Fruit fly (Drosophila melanogaster): ENCODE results near the gene Lsp1beta.

Gene Lsp1beta

DNA sequence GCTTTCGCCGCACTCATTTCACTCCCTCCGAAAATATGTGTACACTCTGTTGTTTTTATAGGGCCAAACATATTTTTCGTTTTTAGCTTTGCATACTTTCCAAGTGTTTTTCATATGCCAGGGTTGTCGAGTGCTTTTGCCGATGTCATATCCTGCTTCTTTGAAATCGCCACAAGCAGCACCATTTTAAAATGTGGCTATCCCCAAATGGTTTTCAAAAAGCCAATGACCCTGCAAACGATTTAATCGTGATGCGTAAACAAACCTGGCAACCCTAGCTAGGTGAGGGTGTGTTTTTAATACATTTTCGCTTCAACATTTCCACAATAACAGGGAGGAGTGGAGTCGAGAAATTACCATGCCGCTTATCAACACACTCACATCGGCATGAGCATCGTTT lies 5.8 kb upstream of the Lsp1beta start (continued):
- TF ChIP-seq Kr (GFP tag; optimal IDR thresholded peaks at IDR 0.05) (no peak), cato (GFP tag; optimal IDR thresholded peaks at IDR 0.05; ENCODE audit: borderline replicate concordance) (no peak), CG11247 (GFP tag; IDR thresholded peaks at IDR 0.05) (no peak), Dek (tag; optimal IDR thresholded peaks at IDR 0.05) (peak; percentile 36), CG2712 (tag; optimal IDR thresholded peaks at IDR 0.05) (peak; percentile 21), tna (GFP tag; IDR thresholded peaks at IDR 0.05; ENCODE audit: partially characterized antibody) (no peak), Dll (GFP tag; IDR thresholded peaks at IDR 0.05; ENCODE audit: partially characterized antibody) (no peak), Antp (GFP tag; optimal IDR thresholded peaks at IDR 0.05) (peak; percentile 26), CG8944 (GFP tag; optimal IDR thresholded peaks at IDR 0.05) (no peak), CG1647 (GFP tag; optimal IDR thresholded peaks at IDR 0.05) (no peak), PHDP (tag; optimal IDR thresholded peaks at IDR 0.05) (peak; percentile 30), Asciz (GFP tag; optimal IDR thresholded peaks at IDR 0.05) (no peak), CG17328 (GFP tag; IDR thresholded peaks at IDR 0.05) (0 out of 2 replicates have a peak, but pooled peaks have one; percentile 14), Myb (GFP tag; optimal IDR thresholded peaks at IDR 0.05) (peak; percentile 9), sens (GFP tag) (peak; percentile 72), CG31441 (GFP tag; IDR thresholded peaks at IDR 0.05) (0 out of 2 replicates have a peak, but pooled peaks have one; percentile 24), Opbp (GFP tag; IDR thresholded peaks at IDR 0.05; ENCODE audit: partially characterized antibody) (no peak), HmgZ (tag; optimal IDR thresholded peaks at IDR 0.05) (no peak), CG12769 (tag; optimal IDR thresholded peaks at IDR 0.05) (peak; percentile 59), pum (GFP tag; optimal IDR thresholded peaks at IDR 0.05) (peak; percentile 15), toy (GFP tag; IDR thresholded peaks at IDR 0.05) (no peak), cad (GFP tag; optimal IDR thresholded peaks at IDR 0.05) (no peak), CG11695 (GFP tag; IDR thresholded peaks at IDR 0.05) (no peak), CG11696 (GFP tag; IDR thresholded peaks at IDR 0.05) (peak; percentile 34; the same call in 1 of the 2 replicates), bigmax (GFP tag; optimal IDR thresholded peaks at IDR 0.05) (no peak), Gug (GFP tag; IDR thresholded peaks at IDR 0.05) (peak; percentile 45; the same call in 2 of the 4 replicates), CG12219 (GFP tag; optimal IDR thresholded peaks at IDR 0.05) (peak; percentile 35), CG18619 (GFP tag; optimal IDR thresholded peaks at IDR 0.05) (no peak), CG14965 (GFP tag; optimal IDR thresholded peaks at IDR 0.05; ENCODE audit: borderline replicate concordance) (no peak), CG14860 (GFP tag; IDR thresholded peaks at IDR 0.05; ENCODE audit: partially characterized antibody) (no peak), her (GFP tag; optimal IDR thresholded peaks at IDR 0.05) (peak; percentile 37), CG15269 (tag; optimal IDR thresholded peaks at IDR 0.05) (peak; percentile 48), CG15011 (GFP tag; optimal IDR thresholded peaks at IDR 0.05) (no peak), schlank (tag; optimal IDR thresholded peaks at IDR 0.05) (no peak), B-H1 (GFP tag; IDR thresholded peaks at IDR 0.05) (peak; percentile 24; the same call in 1 of the 3 replicates), Doc3 (GFP tag; IDR thresholded peaks at IDR 0.05; ENCODE audit: partially characterized antibody) (no peak; the same call in 2 of the 3 replicates), BtbVII (GFP tag; optimal IDR thresholded peaks at IDR 0.05) (peak; percentile 26), cg (GFP tag; optimal IDR thresholded peaks at IDR 0.05) (no peak), gfzf (GFP tag; optimal IDR thresholded peaks at IDR 0.05) (no peak), CG11398 (GFP tag; optimal IDR thresholded peaks at IDR 0.05) (no peak), E2f2 (GFP tag; IDR thresholded peaks at IDR 0.05) (0 out of 2 replicates have a peak, but pooled peaks have one; percentile 9), CG12071 (GFP tag; optimal IDR thresholded peaks at IDR 0.05) (peak; percentile 48), HLH3B (GFP tag; IDR thresholded peaks at IDR 0.05) (no peak), CG17359 (tag; optimal IDR thresholded peaks at IDR 0.05) (peak; percentile 49), Atf6 (GFP tag; IDR thresholded peaks at IDR 0.05) (peak; percentile 31; the same call in 1 of the 2 replicates), ap (GFP tag; IDR thresholded peaks at IDR 0.05) (0 out of 2 replicates have a peak, but pooled peaks have one; percentile 27), CG34422 (GFP tag; IDR thresholded peaks at IDR 0.05) (0 out of 3 replicates have a peak, but pooled peaks have one; percentile 17), B-H2 (GFP tag; optimal IDR thresholded peaks at IDR 0.05) (no peak), NK7.1 (GFP tag; optimal IDR thresholded peaks at IDR 0.05) (no peak), CG17385 (GFP tag; optimal IDR thresholded peaks at IDR 0.05) (peak; percentile 32)

Measured in whole organism, embryonic.